ENCODE assay signal across 2 worm cellular contexts in the genomic region with DNA sequence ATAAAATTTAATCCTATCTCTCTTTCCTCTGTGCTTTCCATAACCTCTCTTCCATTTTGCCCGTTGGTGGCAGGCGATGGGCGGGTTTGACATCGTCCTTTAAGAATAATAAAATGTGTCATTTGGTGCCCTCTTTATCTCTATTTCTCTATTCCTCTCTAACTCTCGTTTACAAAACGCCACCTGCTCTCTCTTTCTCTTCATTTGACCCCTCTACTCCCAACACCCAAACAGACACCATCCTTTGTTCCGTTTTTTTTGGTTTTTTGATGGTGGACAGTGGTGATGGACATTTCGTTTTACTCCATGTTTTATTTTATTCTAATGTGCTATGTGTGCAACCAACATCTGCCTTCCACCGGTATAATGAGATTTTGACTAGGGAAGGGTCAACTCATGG.
A peak's percentile ranks its signal among the peaks of the same experiment; 100 is the strongest.
TF ChIP-seq lines count a peak whose summit lies in the region.

No protein-coding gene starts in this region.

TF ChIP-seq in whole organism, L1 larva, 84 proteins besides CTCF, POLR2A, EP300 and RAD21 (continued from another document):
- TF ChIP-seq lsy-2 (tag; optimal IDR thresholded peaks at IDR 0.05; lab: Kevin White, UChicago): peak in 1 of 2 experiments; percentile 29
- TF ChIP-seq swsn-7 (tag; optimal IDR thresholded peaks at IDR 0.05; lab: Kevin White, UChicago): peak; percentile 16
- TF ChIP-seq mef-2 (tag; optimal IDR thresholded peaks at IDR 0.05; lab: Kevin White, UChicago): no peak
- TF ChIP-seq fkh-4 (tag; optimal IDR thresholded peaks at IDR 0.05; lab: Kevin White, UChicago; ENCODE audit: borderline replicate concordance): no peak
- peak; percentile 30 for TF ChIP-seq vab-15 (tag; optimal IDR thresholded peaks at IDR 0.05; lab: Kevin White, UChicago)
- peak; percentile 2 for TF ChIP-seq blmp-1 (tag; optimal IDR thresholded peaks at IDR 0.05; lab: Kevin White, UChicago)
- TF ChIP-seq mab-9 (GFP tag; IDR thresholded peaks at IDR 0.05; lab: Robert Waterston, UW): no peak
- TF ChIP-seq mep-1 (tag; optimal IDR thresholded peaks at IDR 0.05; lab: Kevin White, UChicago): peak; percentile 25
- peak; percentile 32 for TF ChIP-seq nhr-71 (tag; optimal IDR thresholded peaks at IDR 0.05; lab: Kevin White, UChicago)
- no peak for TF ChIP-seq ces-1 (GFP tag; optimal IDR thresholded peaks at IDR 0.05; lab: Kevin White, UChicago)
- no peak for TF ChIP-seq F16B12.6 (tag; optimal IDR thresholded peaks at IDR 0.05; lab: Kevin White, UChicago)
- TF ChIP-seq lin-35 (GFP tag; optimal IDR thresholded peaks at IDR 0.05; lab: Kevin White, UChicago): no peak
- TF ChIP-seq lin-14 (GFP tag; optimal IDR thresholded peaks at IDR 0.05; lab: Kevin White, UChicago): peak; percentile 53
- TF ChIP-seq egl-13 (tag; optimal IDR thresholded peaks at IDR 0.05; lab: Kevin White, UChicago): no peak
- TF ChIP-seq ceh-8 (GFP tag; optimal IDR thresholded peaks at IDR 0.05; lab: Kevin White, UChicago): no peak
- no peak for TF ChIP-seq tlp-1 (tag; optimal IDR thresholded peaks at IDR 0.05; lab: Kevin White, UChicago)
- no peak for TF ChIP-seq elt-2 (tag; optimal IDR thresholded peaks at IDR 0.05; lab: Kevin White, UChicago)
- no peak for TF ChIP-seq alr-1 (tag; optimal IDR thresholded peaks at IDR 0.05; lab: Kevin White, UChicago; ENCODE audit: borderline replicate concordance)
- TF ChIP-seq nhr-12 (tag; optimal IDR thresholded peaks at IDR 0.05; lab: Kevin White, UChicago): no peak
- no peak for TF ChIP-seq xbp-1 (tag; optimal IDR thresholded peaks at IDR 0.05; lab: Kevin White, UChicago)
- TF ChIP-seq dpl-1 (GFP tag; optimal IDR thresholded peaks at IDR 0.05; lab: Kevin White, UChicago): no peak

TF ChIP-seq in whole organism, late embryonic, 69 proteins besides CTCF, POLR2A, EP300 and RAD21 (continued from another document):
- no peak for TF ChIP-seq ceh-14 (tag; optimal IDR thresholded peaks at IDR 0.05; lab: Kevin White, UChicago)
- no peak for TF ChIP-seq eyg-1 (tag; optimal IDR thresholded peaks at IDR 0.05; lab: Kevin White, UChicago)
- no peak for TF ChIP-seq ceh-30 (tag; optimal IDR thresholded peaks at IDR 0.05; lab: Kevin White, UChicago)
- no peak for TF ChIP-seq Y22D7AL.16 (tag; optimal IDR thresholded peaks at IDR 0.05; lab: Kevin White, UChicago)
- TF ChIP-seq zip-5 (tag; optimal IDR thresholded peaks at IDR 0.05; lab: Kevin White, UChicago): no peak
- no peak for TF ChIP-seq ceh-9 (tag; optimal IDR thresholded peaks at IDR 0.05; lab: Kevin White, UChicago)
- TF ChIP-seq hlh-30 (tag; optimal IDR thresholded peaks at IDR 0.05; lab: Kevin White, UChicago; ENCODE audit: insufficient read depth): no peak
- no peak for TF ChIP-seq dve-1 (tag; optimal IDR thresholded peaks at IDR 0.05; lab: Kevin White, UChicago)
- TF ChIP-seq npax-4 (tag; optimal IDR thresholded peaks at IDR 0.05; lab: Kevin White, UChicago): no peak
- peak; percentile 15 for TF ChIP-seq tbx-2 (tag; optimal IDR thresholded peaks at IDR 0.05; lab: Kevin White, UChicago)
- peak; percentile 29 for TF ChIP-seq unc-55 (GFP tag; optimal IDR thresholded peaks at IDR 0.05; lab: Kevin White, UChicago)
- TF ChIP-seq pha-2 (tag; optimal IDR thresholded peaks at IDR 0.05; lab: Kevin White, UChicago): no peak
- TF ChIP-seq mec-3 (tag; optimal IDR thresholded peaks at IDR 0.05; lab: Kevin White, UChicago; ENCODE audit: borderline replicate concordance): no peak
- no peak for TF ChIP-seq ztf-16 (tag; optimal IDR thresholded peaks at IDR 0.05; lab: Kevin White, UChicago)
- peak; percentile 36 for TF ChIP-seq nfya-1 (tag; optimal IDR thresholded peaks at IDR 0.05; lab: Kevin White, UChicago)
- TF ChIP-seq unc-3 (GFP tag; conservative IDR thresholded peaks at IDR 0.05; lab: Robert Waterston, UW): no peak
- no peak for TF ChIP-seq unc-3 (tag; optimal IDR thresholded peaks at IDR 0.05; lab: Kevin White, UChicago)
- no peak for TF ChIP-seq unc-86 (tag; optimal IDR thresholded peaks at IDR 0.05; lab: Kevin White, UChicago)
- no peak for TF ChIP-seq hlh-15 (tag; optimal IDR thresholded peaks at IDR 0.05; lab: Kevin White, UChicago)
- no peak for TF ChIP-seq ceh-19 (GFP tag; optimal IDR thresholded peaks at IDR 0.05; lab: Kevin White, UChicago)
- TF ChIP-seq ceh-45 (GFP tag; IDR thresholded peaks at IDR 0.05; lab: Robert Waterston, UW): no peak
- TF ChIP-seq pha-4 (tag; optimal IDR thresholded peaks at IDR 0.05; lab: Kevin White, UChicago): no peak
- peak; percentile 33 for TF ChIP-seq ceh-31 (tag; optimal IDR thresholded peaks at IDR 0.05; lab: Kevin White, UChicago)
- no peak for TF ChIP-seq K02D7.2 (tag; optimal IDR thresholded peaks at IDR 0.05; lab: Kevin White, UChicago)
- TF ChIP-seq nhr-232 (tag; optimal IDR thresholded peaks at IDR 0.05; lab: Kevin White, UChicago): no peak
- peak; percentile 10 for TF ChIP-seq ceh-18 (tag; optimal IDR thresholded peaks at IDR 0.05; lab: Kevin White, UChicago)
- TF ChIP-seq tbx-7 (tag; optimal IDR thresholded peaks at IDR 0.05; lab: Kevin White, UChicago): no peak
- TF ChIP-seq F13H6.1 (tag; optimal IDR thresholded peaks at IDR 0.05; lab: Kevin White, UChicago): no peak
- no peak for TF ChIP-seq odd-2 (tag; optimal IDR thresholded peaks at IDR 0.05; lab: Kevin White, UChicago)
- no peak for TF ChIP-seq T23F11.4 (GFP tag; optimal IDR thresholded peaks at IDR 0.05; lab: Kevin White, UChicago)
- TF ChIP-seq ceh-24 (tag; optimal IDR thresholded peaks at IDR 0.05; lab: Kevin White, UChicago): no peak
- no peak for TF ChIP-seq C08G9.2 (tag; optimal IDR thresholded peaks at IDR 0.05; lab: Kevin White, UChicago)
- TF ChIP-seq ets-4 (tag; optimal IDR thresholded peaks at IDR 0.05; lab: Kevin White, UChicago): no peak
- TF ChIP-seq fkh-10 (GFP tag; optimal IDR thresholded peaks at IDR 0.05; lab: Kevin White, UChicago): no peak
- TF ChIP-seq ama-1 (optimal IDR thresholded peaks at IDR 0.05; lab: Kevin White, UChicago): no peak
- no peak for TF ChIP-seq hlh-6 (tag; optimal IDR thresholded peaks at IDR 0.05; lab: Kevin White, UChicago)
- TF ChIP-seq rnt-1 (tag; optimal IDR thresholded peaks at IDR 0.05; lab: Kevin White, UChicago): no peak
- no peak for TF ChIP-seq C38D4.7 (GFP tag; optimal IDR thresholded peaks at IDR 0.05; lab: Kevin White, UChicago)
- TF ChIP-seq ttx-3 (tag; optimal IDR thresholded peaks at IDR 0.05; lab: Kevin White, UChicago): no peak
- no peak for TF ChIP-seq fkh-6 (tag; optimal IDR thresholded peaks at IDR 0.05; lab: Kevin White, UChicago)
- TF ChIP-seq ceh-48 (tag; optimal IDR thresholded peaks at IDR 0.05; lab: Kevin White, UChicago): no peak
- peak; percentile 30 for TF ChIP-seq unc-42 (tag; optimal IDR thresholded peaks at IDR 0.05; lab: Kevin White, UChicago)
- TF ChIP-seq madf-2 (tag; optimal IDR thresholded peaks at IDR 0.05; lab: Kevin White, UChicago): no peak
- no peak for TF ChIP-seq che-1 (tag; optimal IDR thresholded peaks at IDR 0.05; lab: Kevin White, UChicago)
- peak; percentile 5 for TF ChIP-seq ceh-34 (tag; optimal IDR thresholded peaks at IDR 0.05; lab: Kevin White, UChicago)
